Fruit fly (Drosophila melanogaster): Measurements from ENCODE around the gene Ugt37B1.

DNA sequence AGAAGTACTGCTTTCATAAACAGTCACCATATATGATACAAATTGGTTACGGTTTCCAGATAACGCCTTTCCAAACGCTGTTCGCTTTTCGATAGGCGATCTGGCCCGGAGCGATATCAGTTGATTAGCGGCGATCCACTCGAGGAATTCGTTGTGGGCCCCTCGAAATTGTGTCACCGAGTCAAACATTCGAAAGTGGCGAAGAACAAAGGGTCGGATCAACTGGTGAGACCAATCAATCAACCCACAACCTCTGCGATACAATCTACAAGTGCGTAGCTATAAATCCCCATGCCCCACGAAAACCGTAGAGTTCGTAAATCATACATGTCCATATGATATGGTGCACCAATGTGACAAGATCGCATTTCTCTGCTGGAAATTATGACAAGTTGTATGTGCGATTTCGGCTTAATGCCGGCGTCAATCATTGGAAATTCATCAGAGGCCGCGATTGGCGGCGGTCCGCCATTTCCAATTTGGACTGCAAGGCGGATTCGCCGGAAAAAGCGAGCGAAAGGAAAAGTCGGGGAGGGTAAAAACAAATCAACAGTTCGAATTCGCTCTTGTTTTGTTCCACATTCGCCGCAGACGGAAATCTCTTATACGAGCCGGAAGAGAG lies 46.6 kb upstream of the Ugt37B1 start:
- TF ChIP-seq CTCF (optimal IDR thresholded peaks at IDR 0.05) (no peak), CG8478 (optimal IDR thresholded peaks at IDR 0.05) (no peak)
